Fruit fly (Drosophila melanogaster) whole organism, embryonic: ENCODE data around the gene Ero1L.

Source experiments
- CG6765 ChIP-seq: fragments of 200-800 bp; sonication (Bioruptor generic); optimal IDR thresholded peaks from 3 replicates; lab custom pipeline; 2017; ENCODE audit warnings: missing biosample characterization, mild to moderate bottlenecking, missing genetic modification characterization
- CG8765 ChIP-seq: fragments of 200-800 bp; sonication (Bioruptor generic); IDR thresholded peaks from 2 replicates; pipeline ENCODE4 v1.3.6; 2022; ENCODE audit warnings: missing biosample characterization, missing genetic modification characterization
- GATAe ChIP-seq: fragments of 200-800 bp; sonication (Bioruptor generic); conservative IDR thresholded peaks from 2 replicates; pipeline ENCODE4 v1.3.6; 2022; ENCODE audit warnings: missing biosample characterization, missing genetic modification characterization
- Mes4 ChIP-seq: fragments of 200-800 bp; sonication (Bioruptor generic); optimal IDR thresholded peaks from 2 replicates; lab custom pipeline; 2016; ENCODE audit warnings: missing biosample characterization, missing genetic modification characterization
- NC2α ChIP-seq: fragments of 200-800 bp; sonication (Bioruptor generic); optimal IDR thresholded peaks from 2 replicates; lab custom pipeline; 2016; ENCODE audit warnings: missing biosample characterization, missing genetic modification characterization
- Trl ChIP-seq, 3 experiments: fragments of >200 bp in 2 of 3; fragments of 200-800 bp in 1 of 3; sonication (Bioruptor generic) in 1 of 3; optimal IDR thresholded peaks; 2 replicates in 1 of 3; 3 replicates in 2 of 3; lab custom pipeline; 2016 to 2017; ENCODE audit warnings: missing biosample characterization in 1 of 3, missing genetic modification characterization in 1 of 3
- cad ChIP-seq: fragments of >200 bp; optimal IDR thresholded peaks from 2 replicates; lab custom pipeline; 2017; ENCODE audit warnings: missing biosample characterization, missing genetic modification characterization
- chm ChIP-seq: fragments of 200-800 bp; sonication (Bioruptor generic); IDR thresholded peaks from 2 replicates; pipeline ENCODE4 v1.3.6; 2022; ENCODE audit warnings: missing biosample characterization, missing genetic modification characterization
- exex ChIP-seq: fragments of 200-800 bp; sonication (Bioruptor generic); optimal IDR thresholded peaks from 4 replicates; lab custom pipeline; 2018; ENCODE audit warnings: missing biosample characterization, mild to moderate bottlenecking, missing genetic modification characterization, moderate library complexity

Gene Ero1L

DNA sequence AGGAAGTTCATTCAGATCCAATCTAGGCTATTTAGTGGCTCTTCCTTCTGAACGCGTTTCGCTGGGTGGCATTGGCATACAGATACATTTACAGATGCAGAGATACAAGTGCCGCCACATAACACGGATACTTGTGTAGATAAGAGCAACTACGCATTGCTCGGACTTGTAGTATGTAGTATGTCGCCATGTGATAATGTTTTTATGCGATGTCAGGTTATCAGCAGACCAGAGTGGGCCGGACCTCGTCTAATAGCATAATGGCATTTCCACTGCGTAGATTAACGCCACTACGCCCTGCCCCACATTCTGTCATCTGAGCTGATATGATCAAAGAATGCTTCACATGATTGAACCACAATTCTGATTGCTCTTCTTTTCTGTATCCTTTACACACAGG is 51.6 kb downstream of the Ero1L start (continued):
- TF ChIP-seq CG6765 (GFP tag; lab: Kevin White, UChicago) (no peak), Mes4 (GFP tag; lab: Kevin White, UChicago) (no peak), Trl (optimal IDR thresholded peaks at IDR 0.05; lab: Kevin White, UChicago) (no peak), Trl (GFP tag; optimal IDR thresholded peaks at IDR 0.05; lab: Kevin White, UChicago) (no peak), CG8765 (GFP tag; lab: Robert Waterston, UW) (no peak), GATAe (GFP tag; lab: Robert Waterston, UW) (0 out of 2 replicates have a peak, but pooled peaks have one; percentile 11), cad (GFP tag; lab: Kevin White, UChicago) (no peak), chm (no peak), NC2α (GFP tag; lab: Kevin White, UChicago) (no peak), exex (tag; lab: Kevin White, UChicago) (peak; percentile 17)
- TF ChIP-seq, all 482 proteins: peak for 8
